Worm (Caenorhabditis elegans) whole organism, L3 larva: ENCODE results near the gene fkh-5.
A peak's percentile ranks its signal among the peaks of the same experiment; 100 is the strongest.

Experiments used
- R02D3.7 ChIP-seq: fragments of 150-350 bp; optimal IDR thresholded peaks from 2 replicates; lab custom pipeline; 2014; ENCODE audit warnings: missing biosample characterization, missing genetic modification characterization
- ZK546.5 ChIP-seq: sonication (generic microtip); optimal IDR thresholded peaks from 2 replicates; lab custom pipeline; 2017; ENCODE audit warnings: missing biosample characterization, missing genetic modification characterization
- aly-2 ChIP-seq: fragments of 150-350 bp; optimal IDR thresholded peaks from 2 replicates; lab custom pipeline; 2014; ENCODE audit warnings: missing biosample characterization, missing genetic modification characterization
- ama-1 ChIP-seq: fragments of 150-350 bp; optimal IDR thresholded peaks from 2 replicates; lab custom pipeline; 2018
- ceh-16 ChIP-seq: sonication (generic microtip); optimal IDR thresholded peaks from 2 replicates; lab custom pipeline; 2017; ENCODE audit warnings: missing biosample characterization, missing genetic modification characterization
- ceh-28 ChIP-seq: fragments of 150-350 bp; optimal IDR thresholded peaks from 2 replicates; lab custom pipeline; 2014; ENCODE audit warnings: missing biosample characterization, missing genetic modification reagents, missing genetic modification characterization
- daf-12 ChIP-seq: fragments of 150-350 bp; optimal IDR thresholded peaks from 2 replicates; lab custom pipeline; 2014; ENCODE audit warnings: missing biosample characterization, missing genetic modification reagents, missing genetic modification characterization
- egl-27 ChIP-seq: sonication (generic microtip); optimal IDR thresholded peaks from 4 replicates; lab custom pipeline; 2017; ENCODE audit warnings: missing biosample characterization, missing genetic modification reagents, missing genetic modification characterization
- elt-1 ChIP-seq: fragments of 150-350 bp; optimal IDR thresholded peaks from 2 replicates; lab custom pipeline; 2014; ENCODE audit warnings: missing biosample characterization, missing genetic modification characterization
- fkh-10 ChIP-seq: sonication (generic microtip); optimal IDR thresholded peaks from 2 replicates; lab custom pipeline; 2017; ENCODE audit warnings: missing biosample characterization, missing genetic modification reagents, missing genetic modification characterization
- fkh-2 ChIP-seq: fragments of 150-350 bp; optimal IDR thresholded peaks from 2 replicates; lab custom pipeline; 2014; ENCODE audit warnings: missing biosample characterization, missing genetic modification reagents, missing genetic modification characterization
- fos-1 ChIP-seq: fragments of 150-350 bp; optimal IDR thresholded peaks from 2 replicates; lab custom pipeline; 2014; ENCODE audit warnings: missing biosample characterization, missing genetic modification characterization
- hmg-11 ChIP-seq: sonication (generic microtip); optimal IDR thresholded peaks from 2 replicates; lab custom pipeline; 2016; ENCODE audit warnings: missing genetic modification characterization, missing compliant biosample characterization
- lin-15B ChIP-seq: fragments of 150-350 bp; optimal IDR thresholded peaks from 2 replicates; lab custom pipeline; 2014; ENCODE audit warnings: missing biosample characterization, missing genetic modification characterization
- lsy-12 ChIP-seq: sonication (generic microtip); optimal IDR thresholded peaks from 2 replicates; lab custom pipeline; 2016; ENCODE audit warnings: mild to moderate bottlenecking, missing genetic modification characterization, missing compliant biosample characterization
- mdl-1 ChIP-seq: fragments of 150-350 bp; optimal IDR thresholded peaks from 2 replicates; lab custom pipeline; 2014; ENCODE audit warnings: missing biosample characterization, missing genetic modification characterization
- mml-1 ChIP-seq: fragments of 150-350 bp; sonication (generic microtip); optimal IDR thresholded peaks from 3 replicates; lab custom pipeline; 2014; ENCODE audit warnings: missing biosample characterization, missing genetic modification characterization
- nfya-1 ChIP-seq: sonication (generic microtip); optimal IDR thresholded peaks from 2 replicates; lab custom pipeline; 2017; ENCODE audit warnings: missing genetic modification characterization, mild to moderate bottlenecking, missing compliant biosample characterization, antibody characterized with exemption, moderate library complexity; ENCODE audit not compliant: insufficient read depth
- nhr-11 ChIP-seq: fragments of 150-350 bp; optimal IDR thresholded peaks from 2 replicates; lab custom pipeline; 2014; ENCODE audit warnings: missing biosample characterization, missing genetic modification characterization
- nhr-23 ChIP-seq: fragments of 150-350 bp; optimal IDR thresholded peaks from 2 replicates; lab custom pipeline; 2014; ENCODE audit warnings: missing biosample characterization, missing genetic modification reagents, missing genetic modification characterization
- nhr-25 ChIP-seq: sonication (generic microtip); optimal IDR thresholded peaks from 2 replicates; lab custom pipeline; 2017; ENCODE audit warnings: missing biosample characterization, missing genetic modification characterization
- nhr-28 ChIP-seq: fragments of 150-350 bp; optimal IDR thresholded peaks from 2 replicates; lab custom pipeline; 2014; ENCODE audit warnings: missing biosample characterization, missing genetic modification characterization
- nhr-43 ChIP-seq: sonication (generic microtip); optimal IDR thresholded peaks from 2 replicates; lab custom pipeline; 2016; ENCODE audit warnings: mild to moderate bottlenecking, missing genetic modification characterization, missing compliant biosample characterization; ENCODE audit not compliant: poor library complexity, severe bottlenecking
- nhr-67 ChIP-seq: fragments of 150-350 bp; optimal IDR thresholded peaks from 2 replicates; lab custom pipeline; 2014; ENCODE audit warnings: missing biosample characterization, missing genetic modification characterization
- nhr-76 ChIP-seq: fragments of 150-350 bp; sonication (generic microtip); optimal IDR thresholded peaks from 5 replicates; lab custom pipeline; 2014; ENCODE audit warnings: missing biosample characterization, missing genetic modification characterization
- nhr-77 ChIP-seq: fragments of 150-350 bp; optimal IDR thresholded peaks from 2 replicates; lab custom pipeline; 2014; ENCODE audit warnings: missing biosample characterization, missing genetic modification characterization
- pha-4 ChIP-seq: fragments of 150-350 bp; optimal IDR thresholded peaks from 2 replicates; lab custom pipeline; 2014; ENCODE audit warnings: missing biosample characterization, missing genetic modification reagents, missing genetic modification characterization
- pqm-1 ChIP-seq: fragments of 150-350 bp; optimal IDR thresholded peaks from 2 replicates; lab custom pipeline; 2017; ENCODE audit warnings: missing biosample characterization, missing genetic modification characterization, inconsistent platforms
- sea-2 ChIP-seq: fragments of 150-350 bp; sonication (generic microtip); optimal IDR thresholded peaks from 4 replicates; lab custom pipeline; 2014; ENCODE audit warnings: missing biosample characterization, missing genetic modification reagents, missing genetic modification characterization
- skn-1 ChIP-seq: fragments of 150-350 bp; optimal IDR thresholded peaks from 2 replicates; lab custom pipeline; 2014; ENCODE audit warnings: missing biosample characterization, missing genetic modification characterization
- unc-39 ChIP-seq: sonication (generic microtip); optimal IDR thresholded peaks from 4 replicates; lab custom pipeline; 2017; ENCODE audit warnings: missing biosample characterization, missing genetic modification characterization
- ztf-4 ChIP-seq: fragments of 150-350 bp; optimal IDR thresholded peaks from 2 replicates; lab custom pipeline; 2014; ENCODE audit warnings: missing biosample characterization, missing genetic modification characterization

The fkh-5 gene

ce11 chrIII:4837429-4837828, 7.0 kb upstream of the fkh-5 start, which contains the start of the genes acbp-7 and F26A1.19:
Gene acbp-7, plus strand, starts transcription at chrIII:4837729.
Gene F26A1.19, plus strand, starts transcription at chrIII:4837731.
- no peak for TF ChIP-seq nhr-28 (tag; lab: Kevin White, UChicago)

ce11 chrIII:4842173-4842572, 2.3 kb upstream of the fkh-5 start, which contains the start of gene clec-156:
Gene clec-156, minus strand, starts transcription at chrIII:4842273.
- TF ChIP-seq nhr-67 (tag; lab: Kevin White, UChicago), result no peak
- no peak for TF ChIP-seq nhr-25

- TF ChIP-seq nhr-11 (no peak), lsy-12 (tag; lab: Kevin White, UChicago) (no peak), sea-2 (GFP tag; lab: Kevin White, UChicago) (no peak), ztf-4 (tag; lab: Kevin White, UChicago) (no peak)
These were observed 5.3 kb downstream of the fkh-5 start, which contains the start of gene nonu-1 for ce11 chrIII:4849739-4850138. Gene nonu-1, minus strand, starts transcription at chrIII:4849907.

ce11 chrIII:4850139-4850538, 5.7 kb downstream of the fkh-5 start, which contains the start of gene F26A1.1:
Gene F26A1.1, plus strand, starts transcription at chrIII:4850507.
- peak; percentile 45 for TF ChIP-seq skn-1 (tag; lab: Kevin White, UChicago)
- no peak for TF ChIP-seq nhr-76 (tag; lab: Kevin White, UChicago)
- peak; percentile 24 for TF ChIP-seq lin-15B (tag; lab: Kevin White, UChicago)
- no peak for TF ChIP-seq nhr-43 (tag; lab: Kevin White, UChicago)
- TF ChIP-seq pqm-1 (tag; lab: Kevin White, UChicago), result no peak
- no peak for TF ChIP-seq fos-1
- TF ChIP-seq nhr-25, result no peak
- peak; percentile 31 for TF ChIP-seq nfya-1 (tag; lab: Kevin White, UChicago)
- peak; percentile 71 for TF ChIP-seq pha-4
- TF ChIP-seq hmg-11, result no peak

ce11 chrIII:4852025-4852424, 7.6 kb downstream of the fkh-5 start, which contains the start of gene ced-4:
Gene ced-4, plus strand, starts transcription at chrIII:4852325.
- TF ChIP-seq nhr-23 (tag; lab: Kevin White, UChicago), result no peak
- TF ChIP-seq ceh-28, result no peak
- no peak for TF ChIP-seq egl-27 (tag; lab: Kevin White, UChicago)
- no peak for TF ChIP-seq sea-2 (GFP tag; lab: Kevin White, UChicago)
- no peak for TF ChIP-seq nhr-77
- no peak for TF ChIP-seq fkh-2
- TF ChIP-seq ztf-4 (tag; lab: Kevin White, UChicago), result no peak
- no peak for TF ChIP-seq aly-2 (tag; lab: Kevin White, UChicago)

ce11 chrIII:4854918-4855317, 10.5 kb downstream of the fkh-5 start, which contains the start of gene C35D10.8:
Gene C35D10.8, plus strand, starts transcription at chrIII:4855218.
- TF ChIP-seq skn-1 (tag; lab: Kevin White, UChicago) (no peak), R02D3.7 (tag; lab: Kevin White, UChicago) (no peak), ZK546.5 (tag; lab: Kevin White, UChicago) (no peak), mdl-1 (tag; lab: Kevin White, UChicago) (no peak), mml-1 (tag; lab: Kevin White, UChicago) (no peak), pqm-1 (tag; lab: Kevin White, UChicago) (no peak), nhr-28 (tag; lab: Kevin White, UChicago) (no peak), hmg-11 (no peak), ceh-16 (tag; lab: Kevin White, UChicago) (no peak), sea-2 (GFP tag; lab: Kevin White, UChicago) (no peak), fkh-10 (GFP tag; lab: Kevin White, UChicago) (no peak), daf-12 (tag; lab: Kevin White, UChicago) (no peak), elt-1 (tag; lab: Kevin White, UChicago) (no peak), unc-39 (no peak), ama-1 (lab: Kevin White, UChicago) (no peak), lsy-12 (tag; lab: Kevin White, UChicago) (no peak), ztf-4 (tag; lab: Kevin White, UChicago) (no peak), nhr-11 (no peak)
- TF ChIP-seq, all 47 proteins: peak for 0
